Worm (Caenorhabditis elegans) whole organism, L2 larva: ENCODE data around the gene oac-24.

ENCODE experiments used
- C34F6.9 ChIP-seq: fragments of 150-350 bp; optimal IDR thresholded peaks from 2 replicates; lab custom pipeline; 2014; ENCODE audit warnings: missing biosample characterization, missing genetic modification characterization
- ama-1 ChIP-seq: fragments of 150-350 bp; optimal IDR thresholded peaks from 2 replicates; lab custom pipeline; 2018; ENCODE audit warnings: inconsistent platforms
- gmeb-1 ChIP-seq: fragments of 150-350 bp; optimal IDR thresholded peaks from 2 replicates; lab custom pipeline; 2014; ENCODE audit warnings: missing biosample characterization, missing genetic modification characterization
- nhr-6 ChIP-seq: fragments of 150-350 bp; optimal IDR thresholded peaks from 2 replicates; lab custom pipeline; 2014; ENCODE audit warnings: missing biosample characterization, missing genetic modification characterization
- nhr-77 ChIP-seq: fragments of 150-350 bp; optimal IDR thresholded peaks from 2 replicates; lab custom pipeline; 2014; ENCODE audit warnings: missing biosample characterization, missing genetic modification characterization

ce11 chrV:4662400-4662799 is 48.2 kb upstream of the oac-24 start, which contains the start of gene srx-74:
- TF ChIP-seq nhr-77 (tag; lab: Kevin White, UChicago): no peak
- no peak for TF ChIP-seq nhr-6
- TF ChIP-seq ama-1 (lab: Kevin White, UChicago): no peak
- TF ChIP-seq C34F6.9 (tag; lab: Kevin White, UChicago): no peak
- TF ChIP-seq gmeb-1 (tag; lab: Kevin White, UChicago): no peak
